Worm (Caenorhabditis elegans): Measurements from ENCODE around the gene F40G9.15.

Gene F40G9.15

ce11 chrIII:222508-222907 lies 40.3 kb downstream of the F40G9.15 start:
- TF ChIP-seq sox-4 (tag; optimal IDR thresholded peaks at IDR 0.05) (no peak), nfya-1 (tag; optimal IDR thresholded peaks at IDR 0.05) (no peak), pha-2 (tag; optimal IDR thresholded peaks at IDR 0.05) (no peak)

DNA sequence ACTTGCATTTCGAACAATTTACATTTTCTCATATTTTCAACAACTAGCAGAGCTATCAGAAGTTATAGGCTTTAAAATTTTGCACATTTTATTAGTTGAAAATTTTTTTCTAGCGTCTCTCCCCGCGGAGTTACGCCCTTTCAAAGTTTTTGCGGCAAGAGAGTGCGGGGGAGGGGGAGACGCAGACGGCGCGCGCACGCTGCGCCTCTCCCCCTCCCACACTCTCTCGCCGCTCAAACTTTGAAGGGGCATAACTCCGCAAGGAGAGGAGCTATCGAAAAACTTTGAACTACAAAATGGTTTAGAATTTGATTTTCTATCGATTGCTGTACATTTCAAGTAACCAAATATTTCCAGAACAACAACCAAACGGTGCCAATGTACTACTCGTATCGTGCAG lies 44.9 kb downstream of the F40G9.15 start:
- no peak for TF ChIP-seq hlh-30 (tag; optimal IDR thresholded peaks at IDR 0.05; ENCODE audit: insufficient read depth)
- TF ChIP-seq ztf-16 (tag; optimal IDR thresholded peaks at IDR 0.05): no peak
- TF ChIP-seq pha-4 (tag; optimal IDR thresholded peaks at IDR 0.05): no peak
- TF ChIP-seq elt-4 (tag; optimal IDR thresholded peaks at IDR 0.05): no peak
- no peak for TF ChIP-seq ceh-31 (tag; optimal IDR thresholded peaks at IDR 0.05)
- no peak for TF ChIP-seq che-1 (tag; optimal IDR thresholded peaks at IDR 0.05)
- no peak for TF ChIP-seq unc-3 (GFP tag; conservative IDR thresholded peaks at IDR 0.05)
- TF ChIP-seq unc-3 (tag; optimal IDR thresholded peaks at IDR 0.05): no peak
- no peak for TF ChIP-seq ahr-1 (tag; optimal IDR thresholded peaks at IDR 0.05)
- no peak for TF ChIP-seq nhr-11 (tag; optimal IDR thresholded peaks at IDR 0.05)
- TF ChIP-seq K02D7.2 (tag; optimal IDR thresholded peaks at IDR 0.05): no peak
- no peak for TF ChIP-seq ceh-34 (tag; optimal IDR thresholded peaks at IDR 0.05)
- TF ChIP-seq ceh-24 (tag; optimal IDR thresholded peaks at IDR 0.05): no peak
- TF ChIP-seq tbx-7 (tag; optimal IDR thresholded peaks at IDR 0.05): no peak
- TF ChIP-seq pqm-1 (tag; optimal IDR thresholded peaks at IDR 0.05): no peak
- no peak for TF ChIP-seq syd-9 (tag; optimal IDR thresholded peaks at IDR 0.05)

DNA sequence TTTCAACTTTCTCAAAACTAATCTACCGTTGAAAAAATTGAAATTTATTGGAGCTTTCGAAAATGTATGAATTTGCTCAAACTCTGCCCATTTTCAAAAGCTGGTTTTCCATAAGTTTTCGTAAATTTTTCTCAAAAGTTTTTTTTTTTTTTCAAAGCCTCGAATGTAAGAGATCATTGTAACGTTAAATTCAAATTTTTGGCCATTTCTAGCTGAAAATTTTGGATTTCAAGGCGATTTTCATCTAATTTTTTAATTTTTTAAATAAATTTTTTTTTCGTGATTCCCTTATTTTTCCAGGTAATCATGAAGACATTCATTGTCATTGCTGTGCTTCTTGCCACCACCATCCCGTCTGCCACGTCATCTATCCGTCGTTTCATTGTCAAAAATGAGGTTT lies 47.9 kb downstream of the F40G9.15 start, which contains the start of gene hpo-38:
TSS of gene hpo-38 (plus strand) at position 301 of the 400 bp plus-strand sequence.
- TF ChIP-seq unc-86 (tag; optimal IDR thresholded peaks at IDR 0.05): no peak
- no peak for TF ChIP-seq ceh-6 (GFP tag; optimal IDR thresholded peaks at IDR 0.05)
- TF ChIP-seq eyg-1 (tag; optimal IDR thresholded peaks at IDR 0.05): no peak
- TF ChIP-seq gmeb-2 (tag; optimal IDR thresholded peaks at IDR 0.05): no peak
- no peak for TF ChIP-seq ceh-31 (tag; optimal IDR thresholded peaks at IDR 0.05)
- TF ChIP-seq ets-4 (tag; optimal IDR thresholded peaks at IDR 0.05): no peak
- no peak for TF ChIP-seq fkh-10 (GFP tag; optimal IDR thresholded peaks at IDR 0.05)

Data from whole organism, late embryonic.